Worm (Caenorhabditis elegans) whole organism, late embryonic: ENCODE measurements around the gene C27A7.8.

Source experiments
- C38D4.7 ChIP-seq: fragments of 200-800 bp; sonication (Bioruptor generic); optimal IDR thresholded peaks from 2 replicates; lab custom pipeline; 2018; ENCODE audit warnings: mild to moderate bottlenecking, missing genetic modification characterization, moderate library complexity, missing compliant biosample characterization
- K02D7.2 ChIP-seq: sonication (generic microtip); optimal IDR thresholded peaks from 2 replicates; lab custom pipeline; 2017; ENCODE audit warnings: mild to moderate bottlenecking, missing genetic modification characterization, missing compliant biosample characterization
- Y22D7AL.16 ChIP-seq: sonication (generic microtip); optimal IDR thresholded peaks from 2 replicates; lab custom pipeline; 2016; ENCODE audit warnings: missing genetic modification characterization, missing compliant biosample characterization
- ceh-14 ChIP-seq: sonication (generic microtip); optimal IDR thresholded peaks from 2 replicates; lab custom pipeline; 2016; ENCODE audit warnings: missing genotype, missing genetic modification characterization, missing compliant biosample characterization
- ceh-19 ChIP-seq: fragments of 200-800 bp; sonication (Bioruptor generic); optimal IDR thresholded peaks from 2 replicates; lab custom pipeline; 2018; ENCODE audit warnings: mild to moderate bottlenecking, missing genetic modification characterization, missing compliant biosample characterization
- ceh-2 ChIP-seq: sonication (generic microtip); optimal IDR thresholded peaks from 2 replicates; lab custom pipeline; 2016; ENCODE audit warnings: missing genotype, missing genetic modification characterization, missing compliant biosample characterization
- ceh-22 ChIP-seq: sonication (generic microtip); optimal IDR thresholded peaks from 2 replicates; lab custom pipeline; 2017; ENCODE audit warnings: missing biosample characterization, missing genetic modification characterization
- ceh-31 ChIP-seq: sonication (generic microtip); optimal IDR thresholded peaks from 2 replicates; lab custom pipeline; 2016; ENCODE audit warnings: missing genetic modification characterization, missing compliant biosample characterization
- ceh-34 ChIP-seq: sonication (generic microtip); optimal IDR thresholded peaks from 2 replicates; lab custom pipeline; 2016; ENCODE audit warnings: mild to moderate bottlenecking, missing genetic modification characterization, missing compliant biosample characterization
- ceh-45 ChIP-seq: fragments of 200-800 bp; sonication (Bioruptor generic); IDR thresholded peaks from 2 replicates; pipeline ENCODE4 v1.3.6; 2022; ENCODE audit warnings: missing genetic modification reagents, missing genetic modification characterization, missing compliant biosample characterization
- ceh-9 ChIP-seq: sonication (generic microtip); optimal IDR thresholded peaks from 2 replicates; lab custom pipeline; 2016; ENCODE audit warnings: mild to moderate bottlenecking, missing genetic modification characterization, inconsistent platforms, missing compliant biosample characterization
- che-1 ChIP-seq: sonication (generic microtip); optimal IDR thresholded peaks from 2 replicates; lab custom pipeline; 2016; ENCODE audit warnings: mild to moderate bottlenecking, missing genetic modification characterization, missing compliant biosample characterization
- dmd-4 ChIP-seq: sonication (generic microtip); optimal IDR thresholded peaks from 2 replicates; lab custom pipeline; 2016; ENCODE audit warnings: borderline replicate concordance, missing genetic modification characterization, missing compliant biosample characterization
- elt-4 ChIP-seq: sonication (generic microtip); optimal IDR thresholded peaks from 2 replicates; lab custom pipeline; 2016; ENCODE audit warnings: missing genetic modification characterization, missing compliant biosample characterization
- ets-4 ChIP-seq: sonication (generic microtip); optimal IDR thresholded peaks from 2 replicates; lab custom pipeline; 2016; ENCODE audit warnings: missing genetic modification characterization, missing compliant biosample characterization
- fax-1 ChIP-seq: sonication (generic microtip); optimal IDR thresholded peaks from 2 replicates; lab custom pipeline; 2016; ENCODE audit warnings: missing genotype, missing genetic modification characterization, missing compliant biosample characterization
- fkh-10 ChIP-seq: fragments of 150-350 bp; optimal IDR thresholded peaks from 2 replicates; lab custom pipeline; 2014; ENCODE audit warnings: missing biosample characterization, missing genetic modification reagents, missing genetic modification characterization
- fkh-6 ChIP-seq: sonication (generic microtip); optimal IDR thresholded peaks from 2 replicates; lab custom pipeline; 2016; ENCODE audit warnings: missing genetic modification characterization, missing compliant biosample characterization
- gmeb-2 ChIP-seq: sonication (generic microtip); optimal IDR thresholded peaks from 2 replicates; lab custom pipeline; 2016; ENCODE audit warnings: missing genetic modification characterization, inconsistent platforms, missing compliant biosample characterization
- hlh-15 ChIP-seq: sonication (generic microtip); optimal IDR thresholded peaks from 2 replicates; lab custom pipeline; 2016; ENCODE audit warnings: missing genetic modification characterization, missing compliant biosample characterization
- lin-11 ChIP-seq: fragments of 200-800 bp; sonication (Bioruptor generic); optimal IDR thresholded peaks from 2 replicates; lab custom pipeline; 2018; ENCODE audit warnings: mild to moderate bottlenecking, missing genetic modification characterization, missing compliant biosample characterization
- madf-2 ChIP-seq: sonication (generic microtip); optimal IDR thresholded peaks from 2 replicates; lab custom pipeline; 2017; ENCODE audit warnings: missing genetic modification characterization, missing compliant biosample characterization
- mec-3 ChIP-seq: sonication (generic microtip); optimal IDR thresholded peaks from 2 replicates; lab custom pipeline; 2016; ENCODE audit warnings: borderline replicate concordance, missing genetic modification characterization, missing compliant biosample characterization
- npax-4 ChIP-seq: sonication (generic microtip); optimal IDR thresholded peaks from 2 replicates; lab custom pipeline; 2016; ENCODE audit warnings: missing genetic modification characterization, missing compliant biosample characterization
- odd-2 ChIP-seq: sonication (generic microtip); optimal IDR thresholded peaks from 2 replicates; lab custom pipeline; 2017; ENCODE audit warnings: antibody characterized with exemption, mild to moderate bottlenecking, missing genetic modification characterization, missing compliant biosample characterization
- pag-3 ChIP-seq: sonication (generic microtip); optimal IDR thresholded peaks from 2 replicates; lab custom pipeline; 2016; ENCODE audit warnings: missing compliant biosample characterization, missing genetic modification characterization, borderline replicate concordance
- pqm-1 ChIP-seq: sonication (generic microtip); optimal IDR thresholded peaks from 2 replicates; lab custom pipeline; 2016; ENCODE audit warnings: missing genetic modification characterization, missing compliant biosample characterization
- ref-2 ChIP-seq: sonication (generic microtip); optimal IDR thresholded peaks from 2 replicates; lab custom pipeline; 2016; ENCODE audit warnings: missing genetic modification characterization, missing compliant biosample characterization
- rnt-1 ChIP-seq: sonication (generic microtip); optimal IDR thresholded peaks from 2 replicates; lab custom pipeline; 2016; ENCODE audit warnings: missing genetic modification characterization, missing compliant biosample characterization
- sox-2 ChIP-seq: fragments of 200-800 bp; sonication (Bioruptor generic); IDR thresholded peaks from 2 replicates; pipeline ENCODE4 v1.3.6; 2022; ENCODE audit warnings: missing genetic modification reagents, missing genetic modification characterization, missing compliant biosample characterization
- sox-4 ChIP-seq: sonication (generic microtip); optimal IDR thresholded peaks from 2 replicates; lab custom pipeline; 2017; ENCODE audit warnings: mild to moderate bottlenecking, missing genetic modification characterization, inconsistent platforms, missing compliant biosample characterization
- syd-9 ChIP-seq: sonication (generic microtip); optimal IDR thresholded peaks from 2 replicates; lab custom pipeline; 2016; ENCODE audit warnings: mild to moderate bottlenecking, missing genetic modification characterization, moderate library complexity, missing compliant biosample characterization
- tbx-7 ChIP-seq: sonication (generic microtip); optimal IDR thresholded peaks from 2 replicates; lab custom pipeline; 2016; ENCODE audit warnings: missing genotype, missing genetic modification characterization, missing compliant biosample characterization
- ttx-3 ChIP-seq: sonication (generic microtip); optimal IDR thresholded peaks from 2 replicates; lab custom pipeline; 2016; ENCODE audit warnings: missing genetic modification reagents, missing genetic modification characterization, missing compliant biosample characterization
- unc-3 ChIP-seq, 2 experiments: fragments of 200-800 bp in 1 of 2; sonication (Bioruptor generic) in 1 of 2; sonication (generic microtip) in 1 of 2; conservative IDR thresholded peaks in 1 of 2; optimal IDR thresholded peaks in 1 of 2; 2 replicates each; pipeline versions ENCODE4 v1.3.6 to Lab custom; 2016 to 2022; ENCODE audit warnings: missing compliant biosample characterization in 2 of 2, missing genetic modification characterization in 2 of 2, missing genetic modification reagents in 1 of 2
- unc-86 ChIP-seq: sonication (generic microtip); optimal IDR thresholded peaks from 2 replicates; lab custom pipeline; 2016; ENCODE audit warnings: missing genetic modification characterization, missing compliant biosample characterization
- ztf-16 ChIP-seq: sonication (generic microtip); optimal IDR thresholded peaks from 2 replicates; lab custom pipeline; 2017; ENCODE audit warnings: missing genetic modification characterization, missing compliant biosample characterization

The C27A7.8 gene

DNA sequence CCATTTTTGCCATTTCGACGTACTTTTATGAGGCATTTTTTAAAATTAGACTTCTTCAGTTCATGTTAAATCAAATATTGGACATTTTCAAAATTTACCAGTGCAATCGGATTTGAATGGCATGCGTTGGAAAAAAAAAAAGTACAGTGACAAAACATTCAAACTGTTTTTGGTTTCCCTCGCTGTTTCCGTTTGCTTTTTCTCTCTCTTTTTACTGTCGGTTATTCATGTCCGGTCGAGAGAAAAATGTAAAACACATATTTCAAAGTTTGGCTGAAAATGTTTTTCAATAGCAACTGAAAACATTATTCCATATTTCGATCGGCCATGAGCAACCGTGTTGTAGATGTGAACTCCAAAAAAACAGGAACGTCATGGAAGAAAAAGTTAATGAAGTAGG lies 12.3 kb upstream of the C27A7.8 start, which contains the start of gene C27A7.3:
Gene C27A7.3 (plus strand): TSS at position 301 of the 400 bp plus-strand sequence.
- TF ChIP-seq mec-3 (tag; lab: Kevin White, UChicago) (no peak), ttx-3 (no peak), odd-2 (tag; lab: Kevin White, UChicago) (no peak), sox-4 (tag; lab: Kevin White, UChicago) (no peak), ceh-2 (tag; lab: Kevin White, UChicago) (no peak), unc-86 (tag; lab: Kevin White, UChicago) (no peak), ceh-19 (GFP tag; lab: Kevin White, UChicago) (no peak), ceh-45 (GFP tag; lab: Robert Waterston, UW) (no peak), che-1 (no peak), hlh-15 (no peak), madf-2 (no peak), rnt-1 (no peak), ets-4 (tag; lab: Kevin White, UChicago) (no peak)

DNA sequence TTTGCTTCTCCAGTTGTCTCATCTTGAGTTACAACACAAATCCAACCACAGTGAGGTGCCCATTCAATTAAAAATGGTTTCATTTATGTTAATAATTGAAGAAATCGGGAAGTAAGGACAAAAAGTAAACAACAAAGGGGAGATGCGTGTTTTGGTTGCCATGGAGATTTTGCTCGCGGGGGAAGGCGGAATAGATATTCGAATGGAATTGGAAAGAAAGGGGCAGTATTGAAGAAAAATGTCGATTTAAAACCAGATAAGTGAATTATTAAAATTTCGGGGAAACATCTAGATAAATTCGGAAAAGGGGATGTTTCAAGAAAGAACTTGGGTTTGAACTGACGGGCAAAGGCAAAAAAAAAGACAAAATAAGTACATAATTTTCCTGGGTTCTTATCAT lies 2.4 kb upstream of the C27A7.8 start, which contains the start of gene che-11:
Gene che-11 (minus strand): TSS at position 101 of the 400 bp plus-strand sequence.
- TF ChIP-seq odd-2 (tag; lab: Kevin White, UChicago) = no peak
- TF ChIP-seq madf-2 = no peak

DNA sequence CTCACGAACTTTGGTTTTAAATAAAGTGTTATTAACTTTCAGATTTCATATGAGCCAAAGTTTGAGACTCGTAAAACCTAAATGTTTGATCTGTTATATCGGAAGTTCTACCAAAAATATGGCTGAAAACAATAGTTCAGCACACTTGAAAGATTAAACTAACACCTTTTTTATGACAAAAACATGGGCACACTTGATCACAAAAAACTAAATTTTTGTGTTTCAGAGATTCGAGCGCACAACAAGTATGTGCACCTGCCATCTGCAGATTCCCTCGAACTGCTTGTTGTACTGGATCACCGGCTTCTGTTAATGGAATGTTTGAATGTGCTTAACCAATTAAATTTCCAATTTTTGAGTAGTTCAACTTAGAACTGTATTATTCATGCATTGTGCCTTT lies 827 bp downstream of the C27A7.8 start:
- TF ChIP-seq mec-3 (tag; lab: Kevin White, UChicago) (no peak), pqm-1 (tag; lab: Kevin White, UChicago) (no peak), tbx-7 (tag; lab: Kevin White, UChicago) (no peak), pag-3 (tag; lab: Kevin White, UChicago) (no peak), sox-2 (GFP tag; lab: Robert Waterston, UW) (no peak), ztf-16 (tag; lab: Kevin White, UChicago) (no peak), ref-2 (tag; lab: Kevin White, UChicago) (no peak), ets-4 (tag; lab: Kevin White, UChicago) (no peak), C38D4.7 (GFP tag; lab: Kevin White, UChicago) (no peak), unc-3 (GFP tag; conservative IDR thresholded peaks at IDR 0.05; lab: Robert Waterston, UW) (no peak), unc-3 (tag; optimal IDR thresholded peaks at IDR 0.05; lab: Kevin White, UChicago) (no peak), ceh-9 (tag; lab: Kevin White, UChicago) (no peak), unc-86 (tag; lab: Kevin White, UChicago) (no peak), K02D7.2 (tag; lab: Kevin White, UChicago) (no peak), dmd-4 (tag; lab: Kevin White, UChicago) (no peak), lin-11 (tag; lab: Kevin White, UChicago) (no peak), sox-4 (tag; lab: Kevin White, UChicago) (no peak), Y22D7AL.16 (tag; lab: Kevin White, UChicago) (no peak)

DNA sequence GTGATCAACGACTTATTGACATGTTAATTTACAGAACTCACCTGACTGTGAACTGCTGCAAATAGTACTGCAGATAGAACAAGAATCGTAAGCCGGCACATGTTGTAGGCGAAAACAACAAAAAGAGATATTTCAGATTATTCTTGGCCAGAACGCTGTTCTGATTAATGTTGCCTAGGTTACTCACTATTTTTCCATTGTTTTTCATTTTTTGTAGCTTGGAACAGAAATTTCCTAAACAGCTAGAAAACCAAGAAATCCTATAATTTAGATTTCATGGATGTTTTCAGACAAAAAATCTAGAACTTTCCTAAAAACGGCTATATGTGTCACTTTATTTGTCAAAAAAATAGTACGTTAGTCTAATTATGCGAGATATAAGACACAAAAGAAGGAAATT lies 1.6 kb downstream of the C27A7.8 start, which contains the start of gene C27A7.9:
Gene C27A7.9 (minus strand): TSS at position 101 of the 400 bp plus-strand sequence.
- TF ChIP-seq syd-9 (tag; lab: Kevin White, UChicago) (no peak), fax-1 (tag; lab: Kevin White, UChicago) (no peak), ceh-34 (no peak), dmd-4 (tag; lab: Kevin White, UChicago) (no peak), ceh-14 (no peak), fkh-10 (GFP tag; lab: Kevin White, UChicago) (no peak), fkh-6 (tag; lab: Kevin White, UChicago) (no peak), gmeb-2 (tag; lab: Kevin White, UChicago) (no peak), ceh-31 (tag; lab: Kevin White, UChicago) (no peak), lin-11 (tag; lab: Kevin White, UChicago) (no peak), elt-4 (tag; lab: Kevin White, UChicago) (no peak), ceh-22 (tag; lab: Kevin White, UChicago) (no peak), ceh-9 (tag; lab: Kevin White, UChicago) (no peak), npax-4 (no peak)
